Worm (Caenorhabditis elegans) whole organism, L1 larva: Measurements from ENCODE around the gene clec-32.

Experiments used
- aha-1 ChIP-seq: fragments of 150-350 bp; optimal IDR thresholded peaks from 2 replicates; lab custom pipeline; 2014; ENCODE audit warnings: missing biosample characterization, missing genetic modification characterization
- egl-27 ChIP-seq, 2 experiments: fragments of 150-350 bp in 1 of 2; sonication (generic microtip); optimal IDR thresholded peaks; 3 replicates each; lab custom pipeline; 2017 to 2018; ENCODE audit warnings: missing biosample characterization in 2 of 2, missing genetic modification characterization in 2 of 2, missing genetic modification reagents in 2 of 2
- lir-3 ChIP-seq: sonication (generic microtip); optimal IDR thresholded peaks from 2 replicates; lab custom pipeline; 2016; ENCODE audit warnings: mild to moderate bottlenecking, missing genetic modification characterization, moderate library complexity, missing compliant biosample characterization; ENCODE audit not compliant: poor library complexity
- nhr-77 ChIP-seq: fragments of 150-350 bp; optimal IDR thresholded peaks from 2 replicates; lab custom pipeline; 2014; ENCODE audit warnings: missing biosample characterization, missing genetic modification characterization

DNA sequence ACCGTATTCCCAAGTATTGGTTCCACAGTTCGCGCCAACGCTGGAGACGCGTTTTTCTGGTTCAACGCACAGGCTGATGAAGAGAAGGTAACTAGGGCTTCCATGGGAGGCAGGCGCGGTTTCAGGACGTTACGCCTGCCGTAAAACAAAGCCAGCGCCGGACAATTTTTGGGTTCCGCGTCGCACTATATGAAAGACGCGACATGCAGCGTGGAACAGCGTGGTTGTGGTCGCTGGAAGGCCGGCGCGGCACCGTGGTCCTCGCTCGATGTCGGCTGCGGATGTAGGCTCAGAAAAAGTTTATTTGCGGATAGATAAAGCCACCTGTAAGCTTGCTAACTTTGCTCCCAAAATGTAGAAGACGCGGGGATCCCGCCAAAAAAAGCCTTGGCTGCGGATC, 23.2 kb downstream of the clec-32 start:
- TF ChIP-seq nhr-77 (tag; lab: Kevin White, UChicago) (no peak), egl-27 (tag; optimal IDR thresholded peaks at IDR 0.05; lab: Kevin White, UChicago) (no peak), aha-1 (tag; lab: Kevin White, UChicago) (no peak), lir-3 (tag; lab: Kevin White, UChicago) (no peak)
